3 fruit fly cellular contexts compared by ENCODE assay signal in the genomic region with DNA sequence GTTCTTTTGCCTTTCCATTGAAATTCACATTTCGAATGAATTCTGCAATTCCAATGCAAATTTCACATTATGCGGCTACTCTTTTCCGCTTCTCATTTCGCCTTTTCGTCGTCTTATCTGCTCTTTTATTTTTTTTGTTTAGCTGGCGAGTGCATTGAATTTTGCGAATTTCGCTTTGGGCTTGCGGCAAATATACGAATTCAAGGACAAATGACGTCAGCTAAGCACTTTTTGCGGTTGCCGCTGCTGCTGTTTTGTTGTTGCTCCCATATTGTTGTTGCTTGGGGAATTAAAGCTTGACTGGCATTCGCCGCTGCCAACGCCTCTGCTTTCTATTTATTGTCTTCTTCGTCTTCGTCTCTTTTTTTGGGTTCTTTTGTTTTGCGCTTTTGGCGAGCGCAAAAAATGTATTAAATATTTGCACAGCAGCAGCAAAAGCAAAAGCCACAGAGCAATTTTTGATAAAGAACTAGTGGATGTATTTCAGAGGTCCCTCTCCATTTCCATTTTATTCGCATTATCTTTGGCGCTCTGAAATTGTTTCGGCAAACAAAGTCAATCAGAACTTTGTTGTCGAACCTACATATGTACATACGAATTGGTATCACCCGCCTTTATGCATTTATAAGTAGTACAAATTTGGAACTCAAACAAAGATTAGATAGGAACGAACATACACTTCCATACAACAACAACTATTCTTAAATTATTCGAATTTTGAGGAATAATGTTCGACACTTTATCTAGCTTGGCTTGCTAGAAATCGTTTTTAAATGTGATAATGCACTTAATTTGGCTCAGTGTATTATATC.
TF ChIP-seq lines count a peak whose summit lies in the region.

No protein-coding gene starts in this region.

TF ChIP-seq in whole organism, embryonic, 481 proteins besides CTCF, POLR2A, EP300 and RAD21 (continued from another document and continues in another):
- TF ChIP-seq hbn (GFP tag; IDR thresholded peaks at IDR 0.05; lab: Robert Waterston, UW; ENCODE audit: partially characterized antibody) (0 out of 2 replicates have a peak, but pooled peaks have one; percentile 2), MBD-R2 (GFP tag; IDR thresholded peaks at IDR 0.05; lab: Robert Waterston, UW) (no peak), ssp (GFP tag; IDR thresholded peaks at IDR 0.05; lab: Robert Waterston, UW) (no peak), Dip2 (GFP tag; IDR thresholded peaks at IDR 0.05; lab: Robert Waterston, UW) (no peak), Hey (tag; optimal IDR thresholded peaks at IDR 0.05; lab: Kevin White, UChicago) (no peak), GATAe (GFP tag; conservative IDR thresholded peaks at IDR 0.05; lab: Robert Waterston, UW) (peak; percentile 42; the same call in 1 of the 2 replicates), Med (GFP tag; lab: Kevin White, UChicago) (peak; percentile 47), ATbp (GFP tag; optimal IDR thresholded peaks at IDR 0.05; lab: Kevin White, UChicago) (peak; percentile 50), Sry-β (GFP tag; optimal IDR thresholded peaks at IDR 0.05; lab: Kevin White, UChicago) (no peak), bsh (GFP tag; optimal IDR thresholded peaks at IDR 0.05; lab: Kevin White, UChicago) (peak in 1 of 2 experiments; percentile 46), CG4820 (GFP tag; optimal IDR thresholded peaks at IDR 0.05; lab: Kevin White, UChicago) (no peak), CG15269 (tag; optimal IDR thresholded peaks at IDR 0.05; lab: Kevin White, UChicago) (peak; percentile 22), lilli (GFP tag; optimal IDR thresholded peaks at IDR 0.05; lab: Kevin White, UChicago) (no peak), CG7372 (GFP tag; IDR thresholded peaks at IDR 0.05; lab: Robert Waterston, UW) (no peak), CG17359 (tag; optimal IDR thresholded peaks at IDR 0.05; lab: Kevin White, UChicago) (peak; percentile 9), sd (tag; optimal IDR thresholded peaks at IDR 0.05; lab: Kevin White, UChicago) (peak; percentile 31), corto (GFP tag; optimal IDR thresholded peaks at IDR 0.05; lab: Kevin White, UChicago) (peak; percentile 65), maf-S (GFP tag; optimal IDR thresholded peaks at IDR 0.05; lab: Kevin White, UChicago) (no peak), sug (tag; optimal IDR thresholded peaks at IDR 0.05; lab: Kevin White, UChicago) (peak; percentile 29), Mrtf (GFP tag; IDR thresholded peaks at IDR 0.05; lab: Robert Waterston, UW) (no peak), HmgZ (tag; optimal IDR thresholded peaks at IDR 0.05; lab: Kevin White, UChicago) (peak; percentile 23), peb (GFP tag; IDR thresholded peaks at IDR 0.05; lab: Robert Waterston, UW) (no peak), CG12769 (tag; optimal IDR thresholded peaks at IDR 0.05; lab: Kevin White, UChicago) (peak; percentile 20), hkb (optimal IDR thresholded peaks at IDR 0.05; lab: Kevin White, UChicago) (peak; percentile 13), hkb (GFP tag; IDR thresholded peaks at IDR 0.05; lab: Robert Waterston, UW) (no peak), dmrt11E (tag; optimal IDR thresholded peaks at IDR 0.05; lab: Kevin White, UChicago) (peak; percentile 14), CG15601 (tag; optimal IDR thresholded peaks at IDR 0.05; lab: Kevin White, UChicago) (peak; percentile 5), chinmo (GFP tag; IDR thresholded peaks at IDR 0.05; lab: Robert Waterston, UW; ENCODE audit: partially characterized antibody) (0 out of 4 replicates have a peak, but pooled peaks have one; percentile 35), CG4360 (GFP tag; IDR thresholded peaks at IDR 0.05; lab: Robert Waterston, UW) (0 out of 2 replicates have a peak, but pooled peaks have one; percentile 29), zf30C (GFP tag; optimal IDR thresholded peaks at IDR 0.05; lab: Kevin White, UChicago) (peak; percentile 47), mirr (GFP tag; optimal IDR thresholded peaks at IDR 0.05; lab: Kevin White, UChicago) (peak; percentile 89), Abd-B (GFP tag; optimal IDR thresholded peaks at IDR 0.05; lab: Kevin White, UChicago) (no peak), ems (GFP tag; optimal IDR thresholded peaks at IDR 0.05; lab: Kevin White, UChicago) (no peak), odd (GFP tag; optimal IDR thresholded peaks at IDR 0.05; lab: Kevin White, UChicago) (peak; percentile 35), CG12391 (tag; optimal IDR thresholded peaks at IDR 0.05; lab: Kevin White, UChicago) (peak; percentile 2), CG7963 (GFP tag; IDR thresholded peaks at IDR 0.05; lab: Robert Waterston, UW; ENCODE audit: partially characterized antibody) (no peak), Pdp1 (GFP tag; optimal IDR thresholded peaks at IDR 0.05; lab: Kevin White, UChicago) (peak in 1 of 2 experiments; percentile 18), C15 (GFP tag; IDR thresholded peaks at IDR 0.05; lab: Robert Waterston, UW) (no peak), row (GFP tag; IDR thresholded peaks at IDR 0.05; lab: Robert Waterston, UW) (peak; percentile 29; the same call in 1 of the 3 replicates), sens (GFP tag; lab: Kevin White, UChicago) (peak; percentile 53)

TF ChIP-seq in whole organism, prepupa, 60 proteins besides CTCF, POLR2A, EP300 and RAD21 (continued from another document):
- TF ChIP-seq pdm3 (GFP tag; optimal IDR thresholded peaks at IDR 0.05; lab: Kevin White, UChicago) (peak; percentile 75), Sox15 (GFP tag; optimal IDR thresholded peaks at IDR 0.05; lab: Kevin White, UChicago) (peak; percentile 56), CG8119 (GFP tag; IDR thresholded peaks at IDR 0.05; lab: Robert Waterston, UW) (peak; percentile 33; the same call in 2 of the 3 replicates), Sox102F (GFP tag; optimal IDR thresholded peaks at IDR 0.05; lab: Kevin White, UChicago) (peak; percentile 78), Met (GFP tag; optimal IDR thresholded peaks at IDR 0.05; lab: Kevin White, UChicago) (peak; percentile 62), dsx (GFP tag; optimal IDR thresholded peaks at IDR 0.05; lab: Kevin White, UChicago; ENCODE audit: poor library complexity, severe bottlenecking) (peak; percentile 77), Lpt (GFP tag; optimal IDR thresholded peaks at IDR 0.05; lab: Kevin White, UChicago) (peak; percentile 31), CG4318 (GFP tag; optimal IDR thresholded peaks at IDR 0.05; lab: Kevin White, UChicago) (no peak), CG8319 (GFP tag; optimal IDR thresholded peaks at IDR 0.05; lab: Kevin White, UChicago) (no peak), fd85E (GFP tag; optimal IDR thresholded peaks at IDR 0.05; lab: Kevin White, UChicago) (no peak), CG6808 (GFP tag; optimal IDR thresholded peaks at IDR 0.05; lab: Kevin White, UChicago) (no peak), CG6792 (GFP tag; optimal IDR thresholded peaks at IDR 0.05; lab: Kevin White, UChicago) (peak; percentile 59), Eip93F (GFP tag; optimal IDR thresholded peaks at IDR 0.05; lab: Kevin White, UChicago) (peak; percentile 69), achi (GFP tag; optimal IDR thresholded peaks at IDR 0.05; lab: Kevin White, UChicago) (peak; percentile 53), fkh (GFP tag; optimal IDR thresholded peaks at IDR 0.05; lab: Kevin White, UChicago) (peak; percentile 64), CG3032 (tag; optimal IDR thresholded peaks at IDR 0.05; lab: Kevin White, UChicago) (no peak), CG1621 (tag; optimal IDR thresholded peaks at IDR 0.05; lab: Kevin White, UChicago) (peak; percentile 79), Eip75B (GFP tag; optimal IDR thresholded peaks at IDR 0.05; lab: Kevin White, UChicago) (peak; percentile 61), CG6854 (GFP tag; optimal IDR thresholded peaks at IDR 0.05; lab: Kevin White, UChicago) (no peak), Blimp-1 (GFP tag; optimal IDR thresholded peaks at IDR 0.05; lab: Kevin White, UChicago) (no peak), eg (GFP tag; IDR thresholded peaks at IDR 0.05; lab: Robert Waterston, UW) (0 out of 3 replicates have a peak, but pooled peaks have one; percentile 21), Hr4 (GFP tag; optimal IDR thresholded peaks at IDR 0.05; lab: Kevin White, UChicago) (peak; percentile 60), topi (GFP tag; optimal IDR thresholded peaks at IDR 0.05; lab: Kevin White, UChicago) (no peak), CG8632 (GFP tag; optimal IDR thresholded peaks at IDR 0.05; lab: Kevin White, UChicago) (peak; percentile 36), Ets96B (tag; optimal IDR thresholded peaks at IDR 0.05; lab: Kevin White, UChicago) (no peak), Eip78C (GFP tag; lab: Kevin White, UChicago) (peak; percentile 94), vri (GFP tag; optimal IDR thresholded peaks at IDR 0.05; lab: Kevin White, UChicago) (peak; percentile 59), Gug (GFP tag; IDR thresholded peaks at IDR 0.05; lab: Robert Waterston, UW) (no peak), acj6 (GFP tag; optimal IDR thresholded peaks at IDR 0.05; lab: Kevin White, UChicago) (peak; percentile 81), CG6163 (GFP tag; IDR thresholded peaks at IDR 0.05; lab: Robert Waterston, UW) (peak; percentile 86), CG9139 (GFP tag; optimal IDR thresholded peaks at IDR 0.05; lab: Kevin White, UChicago) (no peak), fd59A (GFP tag; optimal IDR thresholded peaks at IDR 0.05; lab: Kevin White, UChicago) (peak; percentile 71), Hr39 (GFP tag; optimal IDR thresholded peaks at IDR 0.05; lab: Kevin White, UChicago) (peak; percentile 76), Ets21C (GFP tag; optimal IDR thresholded peaks at IDR 0.05; lab: Kevin White, UChicago) (peak; percentile 32), CG6276 (GFP tag; optimal IDR thresholded peaks at IDR 0.05; lab: Kevin White, UChicago) (no peak), CG11762 (GFP tag; optimal IDR thresholded peaks at IDR 0.05; lab: Kevin White, UChicago; ENCODE audit: insufficient read depth) (no peak), CG34406 (GFP tag; optimal IDR thresholded peaks at IDR 0.05; lab: Kevin White, UChicago) (peak; percentile 52), Sox14 (GFP tag; optimal IDR thresholded peaks at IDR 0.05; lab: Kevin White, UChicago) (peak; percentile 74), CG11902 (GFP tag; optimal IDR thresholded peaks at IDR 0.05; lab: Kevin White, UChicago) (no peak), CG31627 (GFP tag; optimal IDR thresholded peaks at IDR 0.05; lab: Kevin White, UChicago) (peak; percentile 73)

TF ChIP-seq in whole organism, wandering third instar larva, 38 proteins besides CTCF, POLR2A, EP300 and RAD21 (continued from another document):
- peak; percentile 68 for TF ChIP-seq Hr83 (GFP tag; optimal IDR thresholded peaks at IDR 0.05; lab: Kevin White, UChicago; ENCODE audit: poor library complexity, severe bottlenecking)
- TF ChIP-seq tai (GFP tag; optimal IDR thresholded peaks at IDR 0.05; lab: Kevin White, UChicago): peak; percentile 60
- peak; percentile 25 for TF ChIP-seq sage (GFP tag; optimal IDR thresholded peaks at IDR 0.05; lab: Kevin White, UChicago)
- TF ChIP-seq OdsH (GFP tag; optimal IDR thresholded peaks at IDR 0.05; lab: Kevin White, UChicago): peak; percentile 76
- TF ChIP-seq ey (GFP tag; optimal IDR thresholded peaks at IDR 0.05; lab: Kevin White, UChicago): peak; percentile 84
- peak; percentile 45 for TF ChIP-seq jim (GFP tag; optimal IDR thresholded peaks at IDR 0.05; lab: Kevin White, UChicago)
- peak; percentile 30 for TF ChIP-seq woc (GFP tag; optimal IDR thresholded peaks at IDR 0.05; lab: Kevin White, UChicago)
- no peak for TF ChIP-seq N (GFP tag; optimal IDR thresholded peaks at IDR 0.05; lab: Kevin White, UChicago)
